Worm (Caenorhabditis elegans) whole organism, early embryonic: ENCODE results near the gene T13F2.6.

Source experiments
- ama-1 ChIP-seq: fragments of 150-350 bp; optimal IDR thresholded peaks from 2 replicates; lab custom pipeline; 2014
- flt-1 ChIP-seq: fragments of 200-800 bp; sonication (Bioruptor generic); IDR thresholded peaks from 2 replicates; pipeline ENCODE4 v1.3.6; 2022; ENCODE audit warnings: missing genetic modification characterization, missing compliant biosample characterization

- TF ChIP-seq flt-1 (GFP tag; lab: Robert Waterston, UW) (no peak), ama-1 (lab: Kevin White, UChicago) (no peak)
Measured at ce11 chrIV:9755713-9756112, 22.4 kb upstream of the T13F2.6 start.
